Worm (Caenorhabditis elegans): ENCODE results near the gene Y51A2B.8.

DNA sequence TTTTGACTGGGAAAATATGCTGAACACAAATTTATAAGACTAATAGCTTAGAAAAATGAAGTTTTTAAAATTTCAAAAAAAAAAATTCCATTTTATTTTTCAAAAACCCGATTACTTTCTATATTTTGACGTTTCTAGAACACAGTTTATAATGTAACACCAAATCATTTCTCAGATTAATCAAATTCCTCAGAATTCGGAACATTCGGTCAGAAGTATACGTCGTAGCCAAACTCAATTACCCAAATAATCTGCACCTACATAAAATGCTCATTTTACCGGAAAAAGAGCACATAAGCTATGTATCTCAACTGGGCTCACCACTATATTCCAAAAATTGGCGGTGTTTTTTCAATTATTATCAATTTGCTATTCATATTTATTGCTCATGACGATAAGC is 41.9 kb downstream of the Y51A2B.8 start, which contains the start of gene srj-26:
- no peak for TF ChIP-seq dpff-1 (tag; optimal IDR thresholded peaks at IDR 0.05)
- TF ChIP-seq ama-1 (optimal IDR thresholded peaks at IDR 0.05): no peak
- no peak for TF ChIP-seq ama-1 (GFP tag; optimal IDR thresholded peaks at IDR 0.05)
- no peak for TF ChIP-seq let-607 (tag; optimal IDR thresholded peaks at IDR 0.05)
- TF ChIP-seq aptf-3 (GFP tag; IDR thresholded peaks at IDR 0.05): no peak
- TF ChIP-seq rec-8 (tag; optimal IDR thresholded peaks at IDR 0.05): no peak
- no peak for TF ChIP-seq him-1 (tag; optimal IDR thresholded peaks at IDR 0.05)
- no peak for TF ChIP-seq zfh-2 (GFP tag; conservative IDR thresholded peaks at IDR 0.05)
- no peak for TF ChIP-seq hsf-1 (GFP tag; IDR thresholded peaks at IDR 0.05)
- TF ChIP-seq nfya-1 (tag; optimal IDR thresholded peaks at IDR 0.05; ENCODE audit: borderline replicate concordance, insufficient read depth): no peak
- TF ChIP-seq ZK185.1 (tag; optimal IDR thresholded peaks at IDR 0.05; ENCODE audit: poor library complexity, severe bottlenecking): no peak
- no peak for TF ChIP-seq ets-4 (GFP tag; optimal IDR thresholded peaks at IDR 0.05)
- no peak for TF ChIP-seq attf-3 (GFP tag; conservative IDR thresholded peaks at IDR 0.05)
- no peak for TF ChIP-seq ztf-3 (GFP tag; optimal IDR thresholded peaks at IDR 0.05)

Data from whole organism, young adult.